Worm (Caenorhabditis elegans) whole organism, early embryonic: ENCODE results near the gene cnc-6.

ENCODE experiments used
- B0310.2 ChIP-seq: sonication (generic microtip); optimal IDR thresholded peaks from 2 replicates; lab custom pipeline; 2016; ENCODE audit warnings: mild to moderate bottlenecking, missing genetic modification characterization, missing compliant biosample characterization
- F13C5.2 ChIP-seq: sonication (generic microtip); optimal IDR thresholded peaks from 2 replicates; lab custom pipeline; 2017; ENCODE audit warnings: mild to moderate bottlenecking, missing genetic modification characterization, inconsistent platforms, missing compliant biosample characterization
- aly-1 ChIP-seq: sonication (generic microtip); optimal IDR thresholded peaks from 2 replicates; lab custom pipeline; 2016; ENCODE audit warnings: missing genetic modification characterization, missing compliant biosample characterization
- ama-1 ChIP-seq: fragments of 150-350 bp; optimal IDR thresholded peaks from 2 replicates; lab custom pipeline; 2014
- ceh-13 ChIP-seq: fragments of 200-800 bp; sonication (Bioruptor generic); optimal IDR thresholded peaks from 2 replicates; lab custom pipeline; 2018; ENCODE audit warnings: mild to moderate bottlenecking, missing genetic modification characterization, missing compliant biosample characterization
- ceh-36 ChIP-seq: sonication (generic microtip); optimal IDR thresholded peaks from 2 replicates; lab custom pipeline; 2016; ENCODE audit warnings: missing genetic modification characterization, inconsistent platforms, missing compliant biosample characterization
- ets-7 ChIP-seq: sonication (generic microtip); optimal IDR thresholded peaks from 2 replicates; lab custom pipeline; 2016; ENCODE audit warnings: missing genotype, missing genetic modification characterization, missing compliant biosample characterization
- flt-1 ChIP-seq: fragments of 200-800 bp; sonication (Bioruptor generic); IDR thresholded peaks from 2 replicates; pipeline ENCODE4 v1.3.6; 2022; ENCODE audit warnings: missing genetic modification characterization, missing compliant biosample characterization
- hmbx-1 ChIP-seq: sonication (generic microtip); optimal IDR thresholded peaks from 2 replicates; lab custom pipeline; 2016; ENCODE audit warnings: mild to moderate bottlenecking, missing genetic modification characterization, missing compliant biosample characterization
- hmg-4 ChIP-seq: fragments of 200-800 bp; sonication (Bioruptor generic); optimal IDR thresholded peaks from 2 replicates; lab custom pipeline; 2018; ENCODE audit warnings: mild to moderate bottlenecking, missing genetic modification characterization, missing compliant biosample characterization
- hnd-1 ChIP-seq: sonication (generic microtip); optimal IDR thresholded peaks from 2 replicates; lab custom pipeline; 2016; ENCODE audit warnings: missing genetic modification characterization, missing compliant biosample characterization
- pes-1 ChIP-seq: fragments of 200-800 bp; sonication (Bioruptor generic); IDR thresholded peaks from 2 replicates; pipeline ENCODE4 v1.3.6; 2022; ENCODE audit warnings: missing genetic modification reagents, missing genetic modification characterization, missing compliant biosample characterization
- scrt-1 ChIP-seq: fragments of 200-800 bp; sonication (Bioruptor generic); IDR thresholded peaks from 2 replicates; pipeline ENCODE4 v1.3.6; 2022; ENCODE audit warnings: missing genetic modification characterization, missing compliant biosample characterization
- sea-1 ChIP-seq: fragments of 200-800 bp; sonication (Bioruptor generic); conservative IDR thresholded peaks from 2 replicates; pipeline ENCODE4 v1.3.6; 2022; ENCODE audit warnings: missing genetic modification characterization, missing compliant biosample characterization
- tbx-11 ChIP-seq: fragments of 200-800 bp; sonication (Bioruptor generic); IDR thresholded peaks from 2 replicates; pipeline ENCODE4 v1.3.6; 2022; ENCODE audit warnings: missing genetic modification characterization, missing compliant biosample characterization
- tbx-37 ChIP-seq: fragments of 200-800 bp; sonication (Bioruptor generic); conservative IDR thresholded peaks from 2 replicates; pipeline ENCODE4 v1.3.6; 2022; ENCODE audit warnings: missing genetic modification reagents, missing genetic modification characterization, missing compliant biosample characterization
- tra-4 ChIP-seq: sonication (generic microtip); optimal IDR thresholded peaks from 2 replicates; lab custom pipeline; 2017; ENCODE audit warnings: missing genetic modification characterization, missing compliant biosample characterization

cnc-6 gene

DNA sequence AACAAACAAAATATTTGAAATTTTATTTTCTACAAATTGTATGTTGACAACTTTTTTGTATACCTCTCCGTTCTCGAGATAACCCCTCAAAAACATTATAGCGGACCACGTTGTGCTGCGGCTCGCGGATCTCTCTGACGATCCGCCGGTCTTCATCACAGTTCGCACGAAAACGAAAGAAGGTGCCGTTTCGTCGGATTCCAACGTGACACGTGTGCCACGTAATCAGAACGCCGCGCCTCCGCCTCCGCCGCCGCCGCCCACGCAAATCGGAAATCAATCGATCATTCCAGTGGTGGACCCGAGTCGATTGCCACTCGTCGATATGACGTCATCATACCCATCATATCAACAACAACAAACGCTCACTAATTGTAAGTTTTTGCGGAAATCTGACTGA, 36.1 kb downstream of the cnc-6 start:
- no peak for TF ChIP-seq flt-1 (GFP tag; lab: Robert Waterston, UW)
- TF ChIP-seq tra-4 (tag; lab: Kevin White, UChicago), result no peak
- TF ChIP-seq ceh-13 (GFP tag; lab: Kevin White, UChicago), result no peak
- TF ChIP-seq ama-1, result no peak
- no peak for TF ChIP-seq pes-1 (GFP tag; lab: Robert Waterston, UW)
- no peak for TF ChIP-seq hnd-1 (tag; lab: Kevin White, UChicago)
- no peak for TF ChIP-seq F13C5.2 (tag; lab: Kevin White, UChicago)
- no peak for TF ChIP-seq scrt-1 (GFP tag; lab: Robert Waterston, UW)
- no peak for TF ChIP-seq tbx-37

DNA sequence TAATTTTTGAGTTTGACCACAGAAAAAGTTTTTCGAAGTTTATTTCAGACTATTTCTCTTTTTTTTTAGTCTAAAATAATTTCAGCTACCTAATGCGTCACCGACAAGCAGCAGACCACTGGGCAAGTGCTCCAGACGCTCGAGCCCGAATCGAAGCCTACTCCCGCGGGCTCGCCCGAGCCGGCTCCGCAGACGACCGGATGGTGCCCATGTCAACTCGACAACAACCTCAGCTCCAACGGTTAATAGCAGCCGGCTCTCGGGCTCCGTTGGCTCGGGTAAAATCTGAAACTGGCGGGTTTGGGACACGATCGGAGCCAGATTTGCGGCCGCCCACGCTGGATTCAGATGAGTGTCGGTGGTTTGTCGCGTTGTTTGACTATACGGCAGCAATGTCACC, 39.7 kb downstream of the cnc-6 start:
- TF ChIP-seq aly-1 (tag; lab: Kevin White, UChicago) (no peak), hmg-4 (no peak), B0310.2 (tag; lab: Kevin White, UChicago) (no peak), tra-4 (tag; lab: Kevin White, UChicago) (no peak), ama-1 (no peak)

DNA sequence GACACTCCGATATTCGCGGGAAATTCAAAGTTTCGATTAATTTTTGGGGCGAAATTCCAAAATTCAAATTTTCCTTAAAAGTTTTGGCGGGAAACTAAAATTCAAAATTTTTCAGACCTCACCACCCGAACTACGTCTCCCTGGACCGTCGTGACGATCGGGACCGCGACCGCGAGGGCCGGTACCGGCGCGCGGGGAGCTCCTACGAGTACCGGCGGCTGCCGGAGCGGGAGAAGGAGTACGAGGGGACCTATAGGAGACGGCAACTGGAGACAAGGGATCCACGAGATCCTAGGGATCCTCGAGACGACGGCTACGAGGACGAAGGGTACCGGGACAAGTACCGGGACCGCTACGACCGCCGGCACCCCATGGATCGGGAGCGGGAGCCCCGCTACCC, 41.2 kb downstream of the cnc-6 start:
- no peak for TF ChIP-seq ama-1
- no peak for TF ChIP-seq tra-4 (tag; lab: Kevin White, UChicago)
- TF ChIP-seq scrt-1 (GFP tag; lab: Robert Waterston, UW), result no peak
- no peak for TF ChIP-seq hmbx-1 (tag; lab: Kevin White, UChicago)
- no peak for TF ChIP-seq flt-1 (GFP tag; lab: Robert Waterston, UW)
- no peak for TF ChIP-seq aly-1 (tag; lab: Kevin White, UChicago)
- no peak for TF ChIP-seq sea-1
- TF ChIP-seq F13C5.2 (tag; lab: Kevin White, UChicago), result no peak
- TF ChIP-seq hnd-1 (tag; lab: Kevin White, UChicago), result no peak
- TF ChIP-seq pes-1 (GFP tag; lab: Robert Waterston, UW), result no peak
- no peak for TF ChIP-seq B0310.2 (tag; lab: Kevin White, UChicago)

DNA sequence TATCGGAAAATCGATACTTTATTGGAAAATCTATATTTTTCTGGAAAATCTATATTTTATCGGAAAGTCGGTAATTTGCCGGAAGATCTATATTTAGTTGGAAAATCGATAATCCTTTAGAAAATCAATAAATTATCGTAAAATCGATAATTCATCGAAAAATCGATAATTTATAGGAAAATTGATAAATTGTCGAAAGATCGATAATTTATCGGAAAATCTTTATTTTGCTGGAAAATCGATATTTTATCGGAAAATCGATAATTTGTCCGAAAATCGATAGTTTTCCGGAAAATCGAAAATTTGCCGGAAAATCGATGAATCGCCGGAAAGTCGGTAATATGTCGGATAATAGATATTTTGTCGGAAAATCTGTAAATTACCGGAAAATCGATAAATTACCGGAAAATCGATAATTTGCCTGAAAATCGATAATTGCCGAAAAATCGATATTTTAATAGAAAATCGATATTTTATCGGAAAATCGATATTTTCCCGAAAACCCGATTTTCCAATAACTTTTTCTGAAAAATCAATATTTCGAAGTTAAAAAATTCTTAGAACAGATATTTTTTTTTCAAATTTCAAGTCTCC, 42.2 kb downstream of the cnc-6 start:
- TF ChIP-seq hmbx-1 (tag; lab: Kevin White, UChicago) (no peak), aly-1 (tag; lab: Kevin White, UChicago) (no peak), sea-1 (no peak), tra-4 (tag; lab: Kevin White, UChicago) (no peak), ceh-36 (tag; lab: Kevin White, UChicago) (no peak), pes-1 (GFP tag; lab: Robert Waterston, UW) (no peak), B0310.2 (tag; lab: Kevin White, UChicago) (no peak)

DNA sequence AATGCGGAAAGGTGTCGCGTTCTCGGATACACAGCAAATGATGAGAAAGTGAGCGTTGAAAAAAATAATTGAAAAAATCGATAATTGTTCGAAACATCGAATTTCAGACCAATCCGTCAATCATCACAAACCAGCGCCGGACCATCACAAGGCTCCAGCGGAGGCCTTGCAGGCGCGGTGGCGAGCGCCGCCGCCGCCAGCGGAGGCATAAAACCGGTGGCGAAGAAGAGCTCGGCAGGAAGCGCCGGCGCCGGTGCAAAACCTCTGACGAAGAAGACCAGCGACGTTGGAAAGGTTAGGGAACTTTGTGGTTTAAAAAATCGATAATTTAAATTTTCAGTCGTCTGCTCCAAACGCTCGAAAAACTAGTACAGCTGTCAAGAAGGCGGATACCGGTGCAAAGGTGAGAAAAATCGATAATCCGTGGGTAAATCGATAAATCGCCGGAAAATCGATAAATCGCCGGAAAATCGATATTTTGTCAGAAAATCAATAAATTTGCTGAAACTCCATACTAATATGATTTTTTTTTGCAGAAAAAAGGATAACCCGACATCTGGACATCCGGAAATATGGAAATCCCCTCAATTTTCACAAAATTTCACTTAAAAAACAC, 43.0 kb downstream of the cnc-6 start:
- no peak for TF ChIP-seq ets-7 (tag; lab: Kevin White, UChicago)

DNA sequence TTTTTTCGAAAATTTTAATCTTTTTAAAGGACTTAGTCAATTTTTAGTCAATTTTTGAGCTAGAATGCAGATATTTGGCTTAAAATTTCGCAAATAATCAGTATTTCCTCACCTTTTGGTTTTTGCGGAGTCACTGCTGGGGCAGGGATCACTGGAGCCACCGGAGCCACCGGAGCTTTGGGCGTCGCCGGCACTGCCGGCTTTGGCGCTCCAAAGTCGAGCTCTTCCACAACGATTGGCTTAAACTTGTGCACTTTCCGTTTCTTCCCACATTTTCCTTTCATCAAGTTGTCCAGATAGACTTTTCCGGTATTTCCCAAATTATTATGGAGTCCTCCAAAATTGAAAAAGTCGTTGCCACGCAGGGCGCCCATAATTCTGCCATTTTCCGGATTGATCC, 51.0 kb downstream of the cnc-6 start:
- TF ChIP-seq tbx-37 (no peak), tbx-11 (GFP tag; lab: Robert Waterston, UW) (no peak), F13C5.2 (tag; lab: Kevin White, UChicago) (no peak), flt-1 (GFP tag; lab: Robert Waterston, UW) (no peak), B0310.2 (tag; lab: Kevin White, UChicago) (no peak), hmg-4 (no peak), scrt-1 (GFP tag; lab: Robert Waterston, UW) (no peak)
